Worm (Caenorhabditis elegans) whole organism, mixed stage, embryonic: ENCODE data around the gene F52H2.15.

ENCODE experiments used
- hlh-1 ChIP-seq: fragments of 150-350 bp; optimal IDR thresholded peaks from 2 replicates; lab custom pipeline; 2014; ENCODE audit warnings: missing biosample characterization, missing genetic modification reagents, missing genetic modification characterization
- lsy-2 ChIP-seq: fragments of 150-350 bp; optimal IDR thresholded peaks from 2 replicates; lab custom pipeline; 2014; ENCODE audit warnings: missing biosample characterization, missing genetic modification characterization

- peak; percentile 65 for TF ChIP-seq hlh-1
- TF ChIP-seq lsy-2 = no peak
These were observed 30.0 kb downstream of the F52H2.15 start for ce11 chrX:2595027-2595756.
